Worm (Caenorhabditis elegans): ENCODE results near the gene nep-25.

DNA sequence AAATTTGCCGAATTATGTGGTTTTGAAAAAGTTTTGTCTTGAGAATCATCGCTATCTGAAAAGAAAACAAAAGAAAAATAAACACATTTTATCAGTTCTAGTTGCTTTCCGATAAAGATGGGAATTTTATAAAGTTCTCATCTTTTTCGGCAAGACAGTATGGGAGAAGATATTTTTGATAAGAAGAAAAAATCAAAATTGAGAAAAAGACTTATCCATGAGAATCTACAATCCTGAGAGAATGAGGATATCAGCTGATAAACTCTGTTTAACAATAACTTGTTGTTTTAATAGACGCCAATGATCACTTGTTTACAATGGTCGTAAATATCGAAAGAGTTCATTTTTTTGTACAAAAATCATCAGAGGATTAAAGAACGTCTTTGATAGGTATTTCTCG is 34.0 kb downstream of the nep-25 start, which contains the start of gene F55C12.6:
- TF ChIP-seq tbx-8 (GFP tag; optimal IDR thresholded peaks at IDR 0.05) (no peak), nhr-76 (tag; optimal IDR thresholded peaks at IDR 0.05) (no peak)
